Worm (Caenorhabditis elegans) whole organism, L1 larva: ENCODE data around the gene EGAP9.3.

Experiments used
- aha-1 ChIP-seq: fragments of 150-350 bp; optimal IDR thresholded peaks from 2 replicates; lab custom pipeline; 2014; ENCODE audit warnings: missing biosample characterization, missing genetic modification characterization
- dpl-1 ChIP-seq, 3 experiments: fragments of 150-350 bp in 2 of 3; sonication (generic microtip) in 1 of 3; optimal IDR thresholded peaks; 2 replicates each; lab custom pipeline; 2014 to 2017; ENCODE audit warnings: missing biosample characterization in 3 of 3, missing genetic modification characterization in 3 of 3, missing genetic modification reagents in 3 of 3
- egl-27 ChIP-seq, 2 experiments: fragments of 150-350 bp in 1 of 2; sonication (generic microtip); optimal IDR thresholded peaks; 3 replicates each; lab custom pipeline; 2017 to 2018; ENCODE audit warnings: missing biosample characterization in 2 of 2, missing genetic modification characterization in 2 of 2, missing genetic modification reagents in 2 of 2
- elt-3 ChIP-seq, 6 experiments: fragments of 150-350 bp in 1 of 6; sonication (generic microtip); optimal IDR thresholded peaks; 2 replicates each; lab custom pipeline; 2017 to 2018; ENCODE audit warnings: missing biosample characterization in 6 of 6, missing genetic modification characterization in 6 of 6, inconsistent platforms in 1 of 6
- fkh-10 ChIP-seq: sonication (generic microtip); optimal IDR thresholded peaks from 2 replicates; lab custom pipeline; 2017; ENCODE audit warnings: missing biosample characterization, missing genetic modification reagents, missing genetic modification characterization
- lin-39 ChIP-seq: fragments of 150-350 bp; optimal IDR thresholded peaks from 2 replicates; lab custom pipeline; 2014; ENCODE audit warnings: missing biosample characterization, missing genetic modification reagents, missing genetic modification characterization
- nhr-85 ChIP-seq: sonication (generic microtip); peaks from one replicate; lab custom pipeline; 2016; ENCODE audit warnings: missing genetic modification characterization, inconsistent platforms, missing compliant biosample characterization
- snpc-4 ChIP-seq: fragments of 150-350 bp; optimal IDR thresholded peaks from 2 replicates; lab custom pipeline; 2014; ENCODE audit warnings: missing biosample characterization, missing genetic modification characterization
- sup-37 ChIP-seq: fragments of 200-800 bp; sonication (Bioruptor generic); optimal IDR thresholded peaks from 2 replicates; lab custom pipeline; 2018; ENCODE audit warnings: mild to moderate bottlenecking, missing genetic modification characterization, missing compliant biosample characterization
- swsn-7 ChIP-seq: sonication (generic microtip); optimal IDR thresholded peaks from 2 replicates; lab custom pipeline; 2016; ENCODE audit warnings: missing genetic modification characterization, missing compliant biosample characterization
- unc-62 ChIP-seq: fragments of 150-350 bp; optimal IDR thresholded peaks from 2 replicates; lab custom pipeline; 2014; ENCODE audit warnings: missing biosample characterization, missing genetic modification reagents, missing genetic modification characterization

DNA sequence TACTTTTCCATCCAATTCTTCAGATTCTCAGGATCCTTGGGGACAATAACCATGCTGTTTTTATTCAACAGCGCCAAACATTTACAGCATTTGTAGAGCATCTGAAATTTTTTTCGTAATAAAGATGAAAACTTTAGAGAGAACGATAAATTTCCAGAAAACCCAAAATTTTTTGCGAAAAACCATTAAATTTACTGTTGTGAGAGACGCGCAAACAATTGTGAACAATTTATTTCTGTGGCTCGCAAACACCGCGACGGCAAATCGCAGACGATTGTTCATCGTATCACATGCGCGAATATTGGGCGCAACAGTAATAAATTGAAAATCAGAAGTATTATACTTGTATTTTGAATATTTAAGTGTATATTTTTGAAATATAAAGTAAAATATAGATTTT lies 31.1 kb upstream of the EGAP9.3 start, which contains the start of gene gon-14:
- no peak for TF ChIP-seq unc-62 (GFP tag; lab: Kevin White, UChicago)
- no peak for TF ChIP-seq fkh-10 (GFP tag; lab: Kevin White, UChicago)
- TF ChIP-seq elt-3 (tag; optimal IDR thresholded peaks at IDR 0.05; lab: Kevin White, UChicago), result no peak
- TF ChIP-seq dpl-1 (GFP tag; optimal IDR thresholded peaks at IDR 0.05; lab: Kevin White, UChicago), result no peak
- TF ChIP-seq lin-39 (tag; lab: Kevin White, UChicago), result no peak
- TF ChIP-seq swsn-7 (tag; lab: Kevin White, UChicago), result no peak
- TF ChIP-seq egl-27 (tag; optimal IDR thresholded peaks at IDR 0.05; lab: Kevin White, UChicago), result no peak
- no peak for TF ChIP-seq aha-1 (tag; lab: Kevin White, UChicago)
- no peak for TF ChIP-seq snpc-4
- no peak for TF ChIP-seq nhr-85 (tag; lab: Kevin White, UChicago)
- no peak for TF ChIP-seq sup-37
